Comparison of ENCODE assay signal across 3 fruit fly cellular contexts in genomic region chr3R:28841968-28842367, dm6.
TF ChIP-seq lines count a peak whose summit lies in the region.

No protein-coding gene starts in this region.

- no peak for TF ChIP-seq CTCF in whole organism, embryonic (GFP tag; optimal IDR thresholded peaks at IDR 0.05; lab: Kevin White, UChicago)

TF ChIP-seq in whole organism, embryonic, 481 proteins besides CTCF, POLR2A, EP300 and RAD21:
- TF ChIP-seq BtbVII (GFP tag; optimal IDR thresholded peaks at IDR 0.05; lab: Kevin White, UChicago) (no peak), dmrt11E (tag; optimal IDR thresholded peaks at IDR 0.05; lab: Kevin White, UChicago) (peak; percentile 7), sens (GFP tag; lab: Kevin White, UChicago) (peak; percentile 45), Xrp1 (GFP tag; IDR thresholded peaks at IDR 0.05; lab: Robert Waterston, UW) (0 out of 2 replicates have a peak, but pooled peaks have one; percentile 15), lilli (GFP tag; optimal IDR thresholded peaks at IDR 0.05; lab: Kevin White, UChicago) (no peak), pb (GFP tag; optimal IDR thresholded peaks at IDR 0.05; lab: Kevin White, UChicago) (no peak)

TF ChIP-seq in whole organism, prepupa, 60 proteins besides CTCF, POLR2A, EP300 and RAD21:
- peak; percentile 78 for TF ChIP-seq Eip78C (GFP tag; lab: Kevin White, UChicago)
- peak; percentile 25 for TF ChIP-seq Lpt (GFP tag; optimal IDR thresholded peaks at IDR 0.05; lab: Kevin White, UChicago)
- TF ChIP-seq Smox (GFP tag; optimal IDR thresholded peaks at IDR 0.05; lab: Kevin White, UChicago), result no peak
- TF ChIP-seq CG15336 (GFP tag; IDR thresholded peaks at IDR 0.05; lab: Robert Waterston, UW), result peak; percentile 65
- peak in 1 of 2 experiments; percentile 41 for TF ChIP-seq salr (GFP tag; optimal IDR thresholded peaks at IDR 0.05; lab: Kevin White, UChicago)
- peak; percentile 79 for TF ChIP-seq CG32006 (GFP tag; optimal IDR thresholded peaks at IDR 0.05; lab: Kevin White, UChicago)
- peak; percentile 29 for TF ChIP-seq Ets96B (tag; optimal IDR thresholded peaks at IDR 0.05; lab: Kevin White, UChicago)
- TF ChIP-seq CG8119 (GFP tag; IDR thresholded peaks at IDR 0.05; lab: Robert Waterston, UW), result peak; percentile 75
- peak; percentile 31; the same call in 1 of the 3 replicates for TF ChIP-seq CG6163 (GFP tag; IDR thresholded peaks at IDR 0.05; lab: Robert Waterston, UW)
- no peak for TF ChIP-seq CG9139 (GFP tag; optimal IDR thresholded peaks at IDR 0.05; lab: Kevin White, UChicago)
- TF ChIP-seq pdm3 (GFP tag; optimal IDR thresholded peaks at IDR 0.05; lab: Kevin White, UChicago), result peak; percentile 12
- TF ChIP-seq eg (GFP tag; IDR thresholded peaks at IDR 0.05; lab: Robert Waterston, UW), result peak; percentile 32; the same call in 1 of the 3 replicates
- peak; percentile 45 for TF ChIP-seq net (GFP tag; optimal IDR thresholded peaks at IDR 0.05; lab: Kevin White, UChicago)
- peak; percentile 7 for TF ChIP-seq CG11762 (GFP tag; optimal IDR thresholded peaks at IDR 0.05; lab: Kevin White, UChicago; ENCODE audit: insufficient read depth)
- no peak for TF ChIP-seq CG6808 (GFP tag; optimal IDR thresholded peaks at IDR 0.05; lab: Kevin White, UChicago)

TF ChIP-seq in whole organism, pupa, 21 proteins besides CTCF, POLR2A, EP300 and RAD21:
- TF ChIP-seq CG32121 (GFP tag; IDR thresholded peaks at IDR 0.05; lab: Robert Waterston, UW), result peak; percentile 29; the same call in 1 of the 2 replicates
- peak; percentile 13 for TF ChIP-seq CG17806 (tag; optimal IDR thresholded peaks at IDR 0.05; lab: Kevin White, UChicago)
- peak; percentile 10 for TF ChIP-seq CG15710 (tag; optimal IDR thresholded peaks at IDR 0.05; lab: Kevin White, UChicago)
- peak; percentile 48 for TF ChIP-seq Ets98B (GFP tag; IDR thresholded peaks at IDR 0.05; lab: Robert Waterston, UW)
- no peak for TF ChIP-seq Pif1A (GFP tag; optimal IDR thresholded peaks at IDR 0.05; lab: Kevin White, UChicago)
- peak; percentile 70 for TF ChIP-seq CG8301 (tag; optimal IDR thresholded peaks at IDR 0.05; lab: Kevin White, UChicago)
- peak; percentile 34; the same call in 1 of the 3 replicates for TF ChIP-seq CG4496 (GFP tag; IDR thresholded peaks at IDR 0.05; lab: Robert Waterston, UW)
- TF ChIP-seq EcR (GFP tag; optimal IDR thresholded peaks at IDR 0.05; lab: Kevin White, UChicago), result no peak
- peak; percentile 50 for TF ChIP-seq CG8159 (tag; optimal IDR thresholded peaks at IDR 0.05; lab: Kevin White, UChicago)
- TF ChIP-seq CG34367 (tag; optimal IDR thresholded peaks at IDR 0.05; lab: Kevin White, UChicago), result no peak

Comparison
In these comparisons a context has a peak if more than half of its experiments do, and no peak if none do; other contexts are left out.
1. Of the 7 proteins assayed by ChIP-seq in both whole organism, embryonic and whole organism, prepupa: peak only in whole organism, embryonic: none; only in whole organism, prepupa: Lpt; in both: none; in neither: 6.